Worm (Caenorhabditis elegans): ENCODE results near the gene T23E7.2.

Gene T23E7.2

DNA sequence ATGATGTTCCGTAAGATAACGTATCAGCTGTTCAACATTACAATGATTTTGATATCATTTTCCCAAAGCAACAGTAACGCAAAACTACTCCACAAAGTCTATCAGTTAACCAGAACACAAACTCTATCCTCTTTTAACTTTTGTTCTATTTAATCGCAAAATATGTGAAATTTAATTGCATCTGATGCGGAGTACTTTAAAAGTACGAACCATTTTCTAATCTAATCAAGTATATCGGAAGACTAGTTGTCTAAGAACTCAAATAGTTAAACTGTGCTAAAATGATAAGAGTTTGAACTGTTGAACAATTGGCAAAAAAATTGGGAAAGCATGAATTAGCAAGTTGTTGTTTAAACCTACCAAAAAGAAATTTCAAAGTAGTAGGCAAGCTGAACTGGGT lies 10.7 kb downstream of the T23E7.2 start:
- TF ChIP-seq B0310.2 (tag; optimal IDR thresholded peaks at IDR 0.05) (no peak), ets-7 (tag; optimal IDR thresholded peaks at IDR 0.05) (no peak), F13C5.2 (tag; optimal IDR thresholded peaks at IDR 0.05) (no peak), tra-4 (tag; optimal IDR thresholded peaks at IDR 0.05) (no peak), aly-1 (tag; optimal IDR thresholded peaks at IDR 0.05) (no peak), hnd-1 (tag; optimal IDR thresholded peaks at IDR 0.05) (no peak), pes-1 (GFP tag; IDR thresholded peaks at IDR 0.05) (no peak), ceh-36 (tag; optimal IDR thresholded peaks at IDR 0.05) (no peak), sea-1 (GFP tag; conservative IDR thresholded peaks at IDR 0.05) (no peak), hmg-4 (GFP tag; optimal IDR thresholded peaks at IDR 0.05) (no peak), tbx-37 (GFP tag; conservative IDR thresholded peaks at IDR 0.05) (no peak), scrt-1 (GFP tag; IDR thresholded peaks at IDR 0.05) (no peak), tbx-11 (GFP tag; IDR thresholded peaks at IDR 0.05) (no peak), ama-1 (optimal IDR thresholded peaks at IDR 0.05) (no peak), flt-1 (GFP tag; IDR thresholded peaks at IDR 0.05) (no peak), ceh-13 (GFP tag; optimal IDR thresholded peaks at IDR 0.05) (no peak), hmbx-1 (tag; optimal IDR thresholded peaks at IDR 0.05) (no peak)

DNA sequence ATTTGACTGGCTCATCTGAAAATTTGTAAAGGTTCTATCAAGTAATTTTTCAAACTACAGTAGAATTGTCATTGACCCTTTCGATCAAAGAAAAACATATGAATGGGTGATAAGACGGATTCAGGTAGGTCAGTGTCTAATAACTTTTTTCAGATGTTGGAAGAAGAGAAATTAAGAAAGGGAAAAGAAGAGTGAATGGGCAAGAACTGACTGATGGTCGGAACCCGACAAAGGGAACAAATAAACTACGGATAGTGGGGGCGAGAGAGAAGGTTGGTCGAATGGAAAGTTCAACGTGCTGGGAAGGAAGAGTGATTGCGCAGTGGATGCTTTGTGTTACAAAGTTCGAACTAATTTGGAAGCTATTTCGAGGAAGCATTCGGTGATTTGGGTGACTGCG lies 11.5 kb downstream of the T23E7.2 start:
- TF ChIP-seq ets-7 (tag; optimal IDR thresholded peaks at IDR 0.05) (no peak), sea-1 (GFP tag; conservative IDR thresholded peaks at IDR 0.05) (no peak), tbx-11 (GFP tag; IDR thresholded peaks at IDR 0.05) (no peak), ama-1 (optimal IDR thresholded peaks at IDR 0.05) (no peak), hmbx-1 (tag; optimal IDR thresholded peaks at IDR 0.05) (no peak), F13C5.2 (tag; optimal IDR thresholded peaks at IDR 0.05) (no peak), hmg-4 (GFP tag; optimal IDR thresholded peaks at IDR 0.05) (no peak), ceh-36 (tag; optimal IDR thresholded peaks at IDR 0.05) (no peak), aly-1 (tag; optimal IDR thresholded peaks at IDR 0.05) (no peak), hnd-1 (tag; optimal IDR thresholded peaks at IDR 0.05) (no peak)

DNA sequence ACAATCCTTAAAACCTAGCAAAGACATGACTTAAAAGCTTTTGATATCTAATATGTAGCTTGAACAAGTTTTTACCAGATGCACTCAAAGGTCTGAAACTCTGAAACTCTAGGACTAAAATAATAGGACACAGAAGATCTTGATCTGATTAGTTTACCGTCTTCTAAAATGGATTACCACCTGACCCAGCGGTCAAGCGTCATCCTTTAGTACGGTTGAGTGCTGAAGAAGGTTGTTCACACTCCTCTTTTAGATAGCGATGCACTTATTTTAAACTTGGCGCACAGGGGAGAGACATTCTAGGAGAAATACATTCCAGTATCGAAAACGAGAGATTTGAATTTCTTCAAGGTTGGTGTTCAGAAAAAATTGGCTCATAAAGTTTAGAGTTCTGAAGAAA lies 12.9 kb downstream of the T23E7.2 start:
- TF ChIP-seq ama-1 (optimal IDR thresholded peaks at IDR 0.05) (no peak), sea-1 (GFP tag; conservative IDR thresholded peaks at IDR 0.05) (no peak), pes-1 (GFP tag; IDR thresholded peaks at IDR 0.05) (no peak), ceh-13 (GFP tag; optimal IDR thresholded peaks at IDR 0.05) (no peak), tbx-11 (GFP tag; IDR thresholded peaks at IDR 0.05) (no peak), F13C5.2 (tag; optimal IDR thresholded peaks at IDR 0.05) (no peak), hnd-1 (tag; optimal IDR thresholded peaks at IDR 0.05) (no peak), flt-1 (GFP tag; IDR thresholded peaks at IDR 0.05) (no peak), hmbx-1 (tag; optimal IDR thresholded peaks at IDR 0.05) (no peak), B0310.2 (tag; optimal IDR thresholded peaks at IDR 0.05) (no peak), hmg-4 (GFP tag; optimal IDR thresholded peaks at IDR 0.05) (no peak), ets-7 (tag; optimal IDR thresholded peaks at IDR 0.05) (no peak), ceh-36 (tag; optimal IDR thresholded peaks at IDR 0.05) (no peak), tra-4 (tag; optimal IDR thresholded peaks at IDR 0.05) (no peak)

DNA sequence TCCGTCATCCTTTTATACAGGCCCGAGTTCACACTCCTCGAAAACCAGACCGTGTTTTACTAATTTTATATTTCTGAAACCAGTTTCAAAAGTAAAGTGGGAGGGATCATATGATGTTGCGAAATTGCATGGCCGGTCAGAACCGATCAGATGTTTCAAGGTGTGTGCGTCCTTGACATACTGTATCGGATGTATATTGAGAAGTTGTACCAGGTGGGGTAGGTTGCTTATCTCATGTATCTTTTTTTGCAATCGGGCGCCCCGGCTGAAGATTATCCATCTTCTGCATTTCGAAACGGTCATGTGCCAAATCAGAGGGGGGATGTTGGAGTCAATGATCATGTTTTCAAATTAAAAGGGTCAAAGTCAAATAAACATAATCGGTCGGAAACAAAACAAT lies 13.9 kb downstream of the T23E7.2 start, which contains the start of gene T23E7.6:
Gene T23E7.6, minus strand, starts transcription at position 45 of the 400 bp plus-strand sequence.
- TF ChIP-seq B0310.2 (tag; optimal IDR thresholded peaks at IDR 0.05) (no peak), aly-1 (tag; optimal IDR thresholded peaks at IDR 0.05) (no peak), F13C5.2 (tag; optimal IDR thresholded peaks at IDR 0.05) (no peak), ceh-13 (GFP tag; optimal IDR thresholded peaks at IDR 0.05) (no peak), ceh-36 (tag; optimal IDR thresholded peaks at IDR 0.05) (no peak), hmbx-1 (tag; optimal IDR thresholded peaks at IDR 0.05) (no peak), tra-4 (tag; optimal IDR thresholded peaks at IDR 0.05) (no peak), tbx-11 (GFP tag; IDR thresholded peaks at IDR 0.05) (no peak), ama-1 (optimal IDR thresholded peaks at IDR 0.05) (no peak)

DNA sequence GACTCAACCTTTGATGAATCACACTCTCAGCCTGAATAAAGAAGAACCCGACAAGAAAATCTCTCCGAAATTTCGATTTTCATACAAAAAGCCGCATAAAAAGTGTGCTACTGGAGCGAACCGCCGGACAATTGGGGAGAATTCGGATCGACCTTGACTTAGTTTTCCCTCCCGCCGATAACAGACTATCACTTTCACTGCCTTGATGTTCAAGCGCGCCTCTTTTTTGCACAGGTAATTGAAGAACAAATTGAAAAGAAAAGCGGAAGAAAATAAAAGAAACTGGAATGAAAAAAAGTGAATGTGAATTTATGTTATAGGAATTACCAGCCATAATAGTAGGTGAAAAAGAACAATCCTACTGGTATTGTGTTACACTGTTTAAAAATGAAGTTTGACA lies 15.1 kb downstream of the T23E7.2 start:
- TF ChIP-seq F13C5.2 (tag; optimal IDR thresholded peaks at IDR 0.05) (no peak), ets-7 (tag; optimal IDR thresholded peaks at IDR 0.05) (no peak), tbx-37 (GFP tag; conservative IDR thresholded peaks at IDR 0.05) (no peak), sea-1 (GFP tag; conservative IDR thresholded peaks at IDR 0.05) (no peak), scrt-1 (GFP tag; IDR thresholded peaks at IDR 0.05) (no peak), tbx-11 (GFP tag; IDR thresholded peaks at IDR 0.05) (no peak), ceh-36 (tag; optimal IDR thresholded peaks at IDR 0.05) (no peak), flt-1 (GFP tag; IDR thresholded peaks at IDR 0.05) (no peak), hmg-4 (GFP tag; optimal IDR thresholded peaks at IDR 0.05) (no peak), hmbx-1 (tag; optimal IDR thresholded peaks at IDR 0.05) (no peak), pes-1 (GFP tag; IDR thresholded peaks at IDR 0.05) (no peak), tra-4 (tag; optimal IDR thresholded peaks at IDR 0.05) (no peak), B0310.2 (tag; optimal IDR thresholded peaks at IDR 0.05) (no peak), ama-1 (optimal IDR thresholded peaks at IDR 0.05) (no peak), hnd-1 (tag; optimal IDR thresholded peaks at IDR 0.05) (no peak), ceh-13 (GFP tag; optimal IDR thresholded peaks at IDR 0.05) (no peak), aly-1 (tag; optimal IDR thresholded peaks at IDR 0.05) (no peak)

DNA sequence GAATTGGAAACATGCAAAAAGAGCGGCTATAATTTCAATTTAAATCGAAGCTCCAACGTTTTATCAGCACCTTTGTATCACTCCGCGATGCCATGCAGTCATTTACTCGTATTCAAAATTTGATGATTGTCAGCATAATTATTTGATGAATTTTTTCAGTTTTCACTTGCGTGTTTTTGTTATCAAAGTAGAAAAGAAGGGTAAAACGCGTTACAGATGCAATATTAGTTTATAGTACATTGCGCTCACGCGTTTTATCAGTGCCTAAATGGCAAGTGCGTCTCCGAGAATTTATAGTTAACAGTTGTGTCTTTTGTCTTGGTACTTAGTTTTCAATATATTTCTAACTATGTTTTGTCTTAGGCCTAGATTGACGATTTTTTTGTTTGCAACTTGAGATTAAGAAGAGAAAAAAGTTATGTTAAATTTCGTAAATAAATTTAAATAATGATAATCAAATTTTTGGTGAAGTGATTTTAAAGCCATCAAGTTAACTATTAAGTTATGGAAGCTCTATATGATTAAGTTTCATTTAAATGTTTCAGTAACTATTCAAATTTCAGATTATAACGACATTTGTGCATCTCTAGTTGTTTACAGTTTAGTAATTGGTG lies 23.9 kb downstream of the T23E7.2 start, which contains the start of gene cgt-2:
Gene cgt-2, plus strand, starts transcription at position 564 of the 614 bp plus-strand sequence.
- TF ChIP-seq hmg-4 (GFP tag; optimal IDR thresholded peaks at IDR 0.05) (no peak), flt-1 (GFP tag; IDR thresholded peaks at IDR 0.05) (no peak), ceh-36 (tag; optimal IDR thresholded peaks at IDR 0.05) (no peak), tbx-11 (GFP tag; IDR thresholded peaks at IDR 0.05) (no peak), ceh-13 (GFP tag; optimal IDR thresholded peaks at IDR 0.05) (no peak), tbx-37 (GFP tag; conservative IDR thresholded peaks at IDR 0.05) (no peak), hmbx-1 (tag; optimal IDR thresholded peaks at IDR 0.05) (no peak)

DNA sequence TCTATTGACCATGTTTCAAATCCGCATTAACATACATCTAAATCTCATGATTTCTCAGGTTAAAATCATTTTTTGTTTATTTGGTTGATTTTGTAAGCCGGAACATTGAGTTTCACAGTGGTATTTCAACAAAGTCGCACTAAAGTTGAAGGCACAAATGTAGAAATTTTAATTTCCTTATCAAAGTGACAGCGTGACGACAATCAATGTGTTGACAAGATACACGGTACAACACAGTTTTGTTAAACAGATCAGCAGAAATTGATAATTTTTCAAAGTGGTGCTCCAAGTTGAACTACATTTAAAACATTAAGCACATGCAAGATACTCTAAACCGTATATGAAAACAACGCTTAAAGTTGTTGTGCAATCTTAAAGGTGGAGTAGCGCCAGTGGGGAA lies 31.8 kb downstream of the T23E7.2 start:
- no peak for TF ChIP-seq aly-1 (tag; optimal IDR thresholded peaks at IDR 0.05)
- TF ChIP-seq flt-1 (GFP tag; IDR thresholded peaks at IDR 0.05) = no peak
- TF ChIP-seq hmbx-1 (tag; optimal IDR thresholded peaks at IDR 0.05) = no peak
- TF ChIP-seq hmg-4 (GFP tag; optimal IDR thresholded peaks at IDR 0.05) = no peak
- no peak for TF ChIP-seq scrt-1 (GFP tag; IDR thresholded peaks at IDR 0.05)
- no peak for TF ChIP-seq B0310.2 (tag; optimal IDR thresholded peaks at IDR 0.05)
- no peak for TF ChIP-seq ceh-13 (GFP tag; optimal IDR thresholded peaks at IDR 0.05)
- no peak for TF ChIP-seq F13C5.2 (tag; optimal IDR thresholded peaks at IDR 0.05)
- TF ChIP-seq tra-4 (tag; optimal IDR thresholded peaks at IDR 0.05) = no peak
- no peak for TF ChIP-seq ets-7 (tag; optimal IDR thresholded peaks at IDR 0.05)
- TF ChIP-seq ama-1 (optimal IDR thresholded peaks at IDR 0.05) = no peak
- no peak for TF ChIP-seq ceh-36 (tag; optimal IDR thresholded peaks at IDR 0.05)

Data from whole organism, early embryonic.